Fruit fly (Drosophila melanogaster): ENCODE measurements around the gene CG10116.

DNA sequence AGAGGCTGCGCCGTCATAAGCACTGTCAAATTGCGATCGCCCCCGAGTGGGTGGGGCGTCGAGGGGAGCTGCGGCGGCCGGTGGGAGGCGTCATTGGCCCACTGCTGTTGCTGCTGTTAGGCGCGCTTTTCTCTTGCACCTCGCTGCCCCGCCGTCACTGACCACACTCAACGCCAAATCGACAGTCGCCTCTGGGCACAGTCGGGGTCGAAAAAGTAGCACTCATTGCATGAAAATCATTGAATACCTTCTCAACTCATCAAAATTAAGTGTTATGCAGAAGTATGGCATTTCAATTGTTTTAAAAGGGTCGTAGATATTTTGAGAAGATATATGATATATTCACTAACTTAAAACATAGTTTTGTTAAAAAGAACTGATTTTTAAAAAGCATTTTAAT is 4.8 kb downstream of the CG10116 start:
- TF ChIP-seq br (GFP tag; optimal IDR thresholded peaks at IDR 0.05): no peak
- no peak for TF ChIP-seq dl (GFP tag; optimal IDR thresholded peaks at IDR 0.05; ENCODE audit: insufficient read depth in 1 of 2, partially characterized antibody in 2 of 2)
- TF ChIP-seq h (GFP tag; optimal IDR thresholded peaks at IDR 0.05): no peak
- no peak for TF ChIP-seq Sp1 (GFP tag; optimal IDR thresholded peaks at IDR 0.05)
- TF ChIP-seq sv (GFP tag; optimal IDR thresholded peaks at IDR 0.05): no peak
- no peak for TF ChIP-seq pan (optimal IDR thresholded peaks at IDR 0.05)
- no peak for TF ChIP-seq woc (GFP tag; optimal IDR thresholded peaks at IDR 0.05)
- TF ChIP-seq CG9705 (GFP tag; optimal IDR thresholded peaks at IDR 0.05): no peak
- TF ChIP-seq Abd-B (GFP tag; optimal IDR thresholded peaks at IDR 0.05): no peak
- no peak for TF ChIP-seq fru (GFP tag; optimal IDR thresholded peaks at IDR 0.05)
- no peak for TF ChIP-seq Hr78 (GFP tag; optimal IDR thresholded peaks at IDR 0.05)
- TF ChIP-seq Myc (optimal IDR thresholded peaks at IDR 0.05): no peak
- no peak for TF ChIP-seq psq (GFP tag; optimal IDR thresholded peaks at IDR 0.05)

Measured in whole organism, wandering third instar larva.